Fruit fly (Drosophila melanogaster): Measurements from ENCODE around the gene CG16890.

dm6 chr2L:13803032-13803661, 19.0 kb upstream of the CG16890 start, which contains the start of gene CAH1:
- TF ChIP-seq Pif1A (GFP tag; optimal IDR thresholded peaks at IDR 0.05) (no peak), CG15710 (tag; optimal IDR thresholded peaks at IDR 0.05) (no peak), rn (GFP tag; IDR thresholded peaks at IDR 0.05) (no peak), CG8301 (tag; optimal IDR thresholded peaks at IDR 0.05) (no peak), gl (tag; optimal IDR thresholded peaks at IDR 0.05) (no peak), CG8159 (tag; optimal IDR thresholded peaks at IDR 0.05) (no peak), CG4496 (GFP tag; IDR thresholded peaks at IDR 0.05) (no peak), CG14655 (GFP tag; optimal IDR thresholded peaks at IDR 0.05) (no peak), Ets98B (GFP tag; IDR thresholded peaks at IDR 0.05) (no peak)
